Worm (Caenorhabditis elegans) whole organism, early embryonic: ENCODE measurements around the gene snt-5.
A peak's percentile ranks its signal among the peaks of the same experiment; 100 is the strongest.

Experiments used
- aly-1 ChIP-seq: sonication (generic microtip); optimal IDR thresholded peaks from 2 replicates; lab custom pipeline; 2016; ENCODE audit warnings: missing genetic modification characterization, missing compliant biosample characterization
- ama-1 ChIP-seq: fragments of 150-350 bp; optimal IDR thresholded peaks from 2 replicates; lab custom pipeline; 2014
- ceh-36 ChIP-seq: sonication (generic microtip); optimal IDR thresholded peaks from 2 replicates; lab custom pipeline; 2016; ENCODE audit warnings: missing genetic modification characterization, inconsistent platforms, missing compliant biosample characterization
- ets-7 ChIP-seq: sonication (generic microtip); optimal IDR thresholded peaks from 2 replicates; lab custom pipeline; 2016; ENCODE audit warnings: missing genotype, missing genetic modification characterization, missing compliant biosample characterization
- flt-1 ChIP-seq: fragments of 200-800 bp; sonication (Bioruptor generic); IDR thresholded peaks from 2 replicates; pipeline ENCODE4 v1.3.6; 2022; ENCODE audit warnings: missing genetic modification characterization, missing compliant biosample characterization
- hnd-1 ChIP-seq: sonication (generic microtip); optimal IDR thresholded peaks from 2 replicates; lab custom pipeline; 2016; ENCODE audit warnings: missing genetic modification characterization, missing compliant biosample characterization
- tbx-11 ChIP-seq: fragments of 200-800 bp; sonication (Bioruptor generic); IDR thresholded peaks from 2 replicates; pipeline ENCODE4 v1.3.6; 2022; ENCODE audit warnings: missing genetic modification characterization, missing compliant biosample characterization
- tra-4 ChIP-seq: sonication (generic microtip); optimal IDR thresholded peaks from 2 replicates; lab custom pipeline; 2017; ENCODE audit warnings: missing genetic modification characterization, missing compliant biosample characterization

- TF ChIP-seq flt-1 (GFP tag; lab: Robert Waterston, UW) (no peak), ama-1 (lab: Kevin White, UChicago) (no peak), aly-1 (tag; lab: Kevin White, UChicago) (no peak), ets-7 (tag; lab: Kevin White, UChicago) (no peak), ceh-36 (tag; lab: Kevin White, UChicago) (peak; percentile 83), hnd-1 (tag; lab: Kevin White, UChicago) (no peak), tbx-11 (GFP tag; lab: Robert Waterston, UW) (no peak), tra-4 (tag; lab: Kevin White, UChicago) (no peak)
Measured at ce11 chrV:1416154-1416553, 4.8 kb upstream of the snt-5 start.
